Worm (Caenorhabditis elegans): ENCODE measurements around the gene M60.7.

DNA sequence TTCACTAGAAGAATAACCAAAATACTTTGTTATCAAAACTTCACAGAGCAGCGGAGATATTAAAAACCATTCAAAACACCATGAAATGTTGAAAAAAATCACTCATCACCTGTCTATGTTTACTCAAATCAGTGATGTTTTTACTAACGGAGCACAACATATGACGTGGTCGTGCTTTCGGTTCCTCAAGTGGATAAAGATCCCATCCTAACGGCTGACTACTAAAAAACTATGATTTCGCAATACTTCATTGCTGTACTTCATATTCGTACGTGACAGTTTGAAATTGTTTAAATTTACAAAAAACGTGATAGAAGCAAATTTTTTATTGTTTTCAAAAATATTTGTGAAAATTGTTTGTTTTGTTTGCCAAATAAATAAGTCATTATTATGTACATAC, 3.3 kb downstream of the M60.7 start:
- TF ChIP-seq snpc-4 (GFP tag; optimal IDR thresholded peaks at IDR 0.05) (no peak), snpc-4 (tag; optimal IDR thresholded peaks at IDR 0.05) (no peak), B0336.3 (GFP tag; IDR thresholded peaks at IDR 0.05) (no peak), cebp-2 (GFP tag; IDR thresholded peaks at IDR 0.05) (no peak), ceh-58 (GFP tag; IDR thresholded peaks at IDR 0.05) (no peak), snpc-1.3 (tag; optimal IDR thresholded peaks at IDR 0.05; ENCODE audit: insufficient read depth) (no peak), ztf-22 (GFP tag; optimal IDR thresholded peaks at IDR 0.05) (no peak), ama-1 (optimal IDR thresholded peaks at IDR 0.05) (no peak), ama-1 (GFP tag; optimal IDR thresholded peaks at IDR 0.05) (no peak), dox-1 (GFP tag; IDR thresholded peaks at IDR 0.05) (no peak), F22D6.2 (tag; optimal IDR thresholded peaks at IDR 0.05) (no peak), ccch-3 (GFP tag; optimal IDR thresholded peaks at IDR 0.05) (no peak), nhr-80 (tag; optimal IDR thresholded peaks at IDR 0.05) (no peak)
